Worm (Caenorhabditis elegans) whole organism, L3 larva: Measurements from ENCODE around the gene F08F1.4.

ENCODE experiments used
- R02D3.7 ChIP-seq: fragments of 150-350 bp; optimal IDR thresholded peaks from 2 replicates; lab custom pipeline; 2014; ENCODE audit warnings: missing biosample characterization, missing genetic modification characterization
- ZK546.5 ChIP-seq: sonication (generic microtip); optimal IDR thresholded peaks from 2 replicates; lab custom pipeline; 2017; ENCODE audit warnings: missing biosample characterization, missing genetic modification characterization
- aly-2 ChIP-seq: fragments of 150-350 bp; optimal IDR thresholded peaks from 2 replicates; lab custom pipeline; 2014; ENCODE audit warnings: missing biosample characterization, missing genetic modification characterization
- ama-1 ChIP-seq: fragments of 150-350 bp; optimal IDR thresholded peaks from 2 replicates; lab custom pipeline; 2018
- ceh-82 ChIP-seq: fragments of 150-350 bp; optimal IDR thresholded peaks from 2 replicates; lab custom pipeline; 2014; ENCODE audit warnings: missing biosample characterization, missing genetic modification characterization
- fos-1 ChIP-seq: fragments of 150-350 bp; optimal IDR thresholded peaks from 2 replicates; lab custom pipeline; 2014; ENCODE audit warnings: missing biosample characterization, missing genetic modification characterization
- lin-15B ChIP-seq: fragments of 150-350 bp; optimal IDR thresholded peaks from 2 replicates; lab custom pipeline; 2014; ENCODE audit warnings: missing biosample characterization, missing genetic modification characterization
- nhr-11 ChIP-seq: fragments of 150-350 bp; optimal IDR thresholded peaks from 2 replicates; lab custom pipeline; 2014; ENCODE audit warnings: missing biosample characterization, missing genetic modification characterization
- nhr-237 ChIP-seq: fragments of 150-350 bp; optimal IDR thresholded peaks from 2 replicates; lab custom pipeline; 2014; ENCODE audit warnings: missing biosample characterization, missing genetic modification characterization
- nhr-67 ChIP-seq: fragments of 150-350 bp; optimal IDR thresholded peaks from 2 replicates; lab custom pipeline; 2014; ENCODE audit warnings: missing biosample characterization, missing genetic modification characterization
- nhr-77 ChIP-seq: fragments of 150-350 bp; optimal IDR thresholded peaks from 2 replicates; lab custom pipeline; 2014; ENCODE audit warnings: missing biosample characterization, missing genetic modification characterization
- pha-4 ChIP-seq: fragments of 150-350 bp; optimal IDR thresholded peaks from 2 replicates; lab custom pipeline; 2014; ENCODE audit warnings: missing biosample characterization, missing genetic modification reagents, missing genetic modification characterization
- skn-1 ChIP-seq: fragments of 150-350 bp; optimal IDR thresholded peaks from 2 replicates; lab custom pipeline; 2014; ENCODE audit warnings: missing biosample characterization, missing genetic modification characterization

DNA sequence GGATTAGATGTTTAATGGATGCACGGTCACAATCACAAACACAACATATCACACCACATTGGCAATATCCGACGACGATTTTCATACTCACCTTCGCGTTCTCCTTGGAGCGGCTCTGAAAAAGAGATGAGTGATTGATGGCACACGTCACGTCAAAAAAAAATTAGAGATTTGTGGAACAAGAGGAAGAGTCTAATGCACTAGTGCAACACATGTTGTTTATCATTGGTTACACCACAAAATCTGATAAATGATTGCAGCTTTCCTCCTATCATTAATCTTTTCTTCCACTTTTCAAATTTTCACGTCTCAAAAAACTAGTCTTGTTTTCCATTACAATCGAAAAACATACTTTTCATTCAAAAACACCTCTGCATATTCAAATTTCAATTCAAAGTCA, 22.7 kb upstream of the F08F1.4 start:
- TF ChIP-seq ZK546.5 (tag; lab: Kevin White, UChicago) = no peak
- TF ChIP-seq ama-1 = no peak
- TF ChIP-seq aly-2 (tag; lab: Kevin White, UChicago) = no peak
- TF ChIP-seq nhr-77 (tag; lab: Kevin White, UChicago) = no peak
- TF ChIP-seq nhr-67 (tag; lab: Kevin White, UChicago) = no peak
- TF ChIP-seq lin-15B (tag; lab: Kevin White, UChicago) = no peak
- TF ChIP-seq pha-4 (tag; lab: Kevin White, UChicago) = no peak
- no peak for TF ChIP-seq nhr-237
- no peak for TF ChIP-seq skn-1
- TF ChIP-seq fos-1 (tag; lab: Kevin White, UChicago) = no peak
- no peak for TF ChIP-seq ceh-82 (tag; lab: Kevin White, UChicago)
- TF ChIP-seq R02D3.7 = no peak
- no peak for TF ChIP-seq nhr-11 (tag; lab: Kevin White, UChicago)
